Fruit fly (Drosophila melanogaster): ENCODE measurements around the gene tho2.

tho2 gene

DNA sequence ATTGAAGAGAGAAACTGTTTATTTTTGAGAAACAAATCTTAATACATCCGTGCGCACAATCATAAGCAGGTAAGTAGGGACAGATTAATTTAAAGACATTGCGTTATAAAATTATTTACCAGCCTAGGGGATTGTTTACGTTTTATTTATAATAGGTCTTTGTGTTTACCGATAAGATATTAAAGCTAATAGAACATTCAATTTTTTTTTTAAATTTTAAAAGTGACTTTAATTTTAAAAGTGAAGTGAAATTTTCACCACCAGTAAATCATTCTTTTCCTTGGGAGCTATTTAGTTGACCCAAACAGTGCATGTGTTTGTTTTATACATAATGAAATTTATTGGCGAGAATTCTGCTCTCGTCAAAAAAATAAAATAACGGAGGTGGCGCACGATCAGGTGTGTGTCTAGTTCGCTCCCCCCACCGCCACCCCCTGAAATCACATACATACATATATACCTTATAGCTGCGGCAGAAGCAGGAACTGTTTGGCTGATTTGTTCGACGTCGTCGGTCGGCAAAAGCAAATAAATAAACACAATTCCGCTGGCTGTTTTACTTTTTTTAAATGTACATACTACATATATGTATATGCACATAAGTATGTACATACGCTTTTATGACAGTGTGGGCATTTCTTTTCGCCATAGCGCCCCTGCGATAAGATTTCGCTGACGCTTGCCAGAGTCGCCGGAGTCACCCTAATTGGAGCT, 31.1 kb upstream of the tho2 start (continued):
- peak; percentile 38 to 66 for TF ChIP-seq ss (GFP tag; optimal IDR thresholded peaks at IDR 0.05)
- TF ChIP-seq dac (GFP tag; optimal IDR thresholded peaks at IDR 0.05) = no peak
- peak; percentile 0 for TF ChIP-seq dsx (GFP tag; optimal IDR thresholded peaks at IDR 0.05; ENCODE audit: poor library complexity, severe bottlenecking)
- peak; percentile 52 for TF ChIP-seq Hr4 (GFP tag; optimal IDR thresholded peaks at IDR 0.05)
- TF ChIP-seq eg (GFP tag; IDR thresholded peaks at IDR 0.05) = peak; percentile 52; the same call in 2 of the 3 replicates
- TF ChIP-seq Sox102F (GFP tag; optimal IDR thresholded peaks at IDR 0.05) = no peak
- TF ChIP-seq CG15336 (GFP tag; IDR thresholded peaks at IDR 0.05) = peak; percentile 61; the same call in 1 of the 2 replicates
- no peak for TF ChIP-seq Ets21C (GFP tag; optimal IDR thresholded peaks at IDR 0.05)
- TF ChIP-seq CG16779 (tag; optimal IDR thresholded peaks at IDR 0.05) = no peak
- no peak for TF ChIP-seq CG7368 (GFP tag; optimal IDR thresholded peaks at IDR 0.05)
- peak; percentile 63 for TF ChIP-seq achi (GFP tag; optimal IDR thresholded peaks at IDR 0.05)
- TF ChIP-seq fd59A (GFP tag; optimal IDR thresholded peaks at IDR 0.05) = peak; percentile 43
- TF ChIP-seq acj6 (GFP tag; optimal IDR thresholded peaks at IDR 0.05) = peak; percentile 64
- TF ChIP-seq CG6276 (GFP tag; optimal IDR thresholded peaks at IDR 0.05) = peak; percentile 35
- TF ChIP-seq Ets96B (tag; optimal IDR thresholded peaks at IDR 0.05) = peak; percentile 30
- peak; percentile 15 for TF ChIP-seq Eip93F (GFP tag; optimal IDR thresholded peaks at IDR 0.05)
- peak; percentile 83 for TF ChIP-seq fkh (GFP tag; optimal IDR thresholded peaks at IDR 0.05)
- TF ChIP-seq Hr38 (GFP tag; optimal IDR thresholded peaks at IDR 0.05) = no peak
- peak; percentile 39 for TF ChIP-seq Sox15 (GFP tag; optimal IDR thresholded peaks at IDR 0.05)
- peak; percentile 37 for TF ChIP-seq CG10631 (GFP tag; optimal IDR thresholded peaks at IDR 0.05)
- TF ChIP-seq Blimp-1 (GFP tag; optimal IDR thresholded peaks at IDR 0.05) = peak; percentile 30
- no peak for TF ChIP-seq fd85E (GFP tag; optimal IDR thresholded peaks at IDR 0.05)
- TF ChIP-seq Sox14 (GFP tag; optimal IDR thresholded peaks at IDR 0.05) = peak; percentile 49
- peak; percentile 85 for TF ChIP-seq Eip78C (GFP tag)
- TF ChIP-seq CG3919 (GFP tag; optimal IDR thresholded peaks at IDR 0.05) = peak; percentile 34
- peak; percentile 27 for TF ChIP-seq net (GFP tag; optimal IDR thresholded peaks at IDR 0.05)

- TF ChIP-seq CG6163 (GFP tag; IDR thresholded peaks at IDR 0.05) (peak; percentile 60; the same call in 2 of the 3 replicates), Sox15 (GFP tag; optimal IDR thresholded peaks at IDR 0.05) (no peak), CG34406 (GFP tag; optimal IDR thresholded peaks at IDR 0.05) (no peak), CG3032 (tag; optimal IDR thresholded peaks at IDR 0.05) (no peak), topi (GFP tag; optimal IDR thresholded peaks at IDR 0.05) (peak; percentile 51), salr (GFP tag; optimal IDR thresholded peaks at IDR 0.05) (peak in 1 of 2 experiments; percentile 12), svp (GFP tag) (peak; percentile 80), Lpt (GFP tag; optimal IDR thresholded peaks at IDR 0.05) (peak; percentile 71), Blimp-1 (GFP tag; optimal IDR thresholded peaks at IDR 0.05) (no peak), Eip93F (GFP tag; optimal IDR thresholded peaks at IDR 0.05) (no peak), CG15336 (GFP tag; IDR thresholded peaks at IDR 0.05) (peak; percentile 59; the same call in 1 of the 2 replicates), net (GFP tag; optimal IDR thresholded peaks at IDR 0.05) (no peak), CG3919 (GFP tag; optimal IDR thresholded peaks at IDR 0.05) (no peak), CG11902 (GFP tag; optimal IDR thresholded peaks at IDR 0.05) (no peak), CG16779 (tag; optimal IDR thresholded peaks at IDR 0.05) (peak; percentile 4), pdm3 (GFP tag; optimal IDR thresholded peaks at IDR 0.05) (peak; percentile 28), Smox (GFP tag; optimal IDR thresholded peaks at IDR 0.05) (peak; percentile 48), vri (GFP tag; optimal IDR thresholded peaks at IDR 0.05) (peak; percentile 51), lz (GFP tag; optimal IDR thresholded peaks at IDR 0.05) (peak; percentile 18), CG31627 (GFP tag; optimal IDR thresholded peaks at IDR 0.05) (peak; percentile 6), CG6808 (GFP tag; optimal IDR thresholded peaks at IDR 0.05) (peak; percentile 17), eg (GFP tag; IDR thresholded peaks at IDR 0.05) (no peak), dac (GFP tag; optimal IDR thresholded peaks at IDR 0.05) (no peak), Gug (GFP tag; IDR thresholded peaks at IDR 0.05) (0 out of 2 replicates have a peak, but pooled peaks have one; percentile 15), cyc (GFP tag; optimal IDR thresholded peaks at IDR 0.05) (no peak), Hr38 (GFP tag; optimal IDR thresholded peaks at IDR 0.05) (no peak), Met (GFP tag; optimal IDR thresholded peaks at IDR 0.05) (peak; percentile 60), OdsH (GFP tag; optimal IDR thresholded peaks at IDR 0.05) (peak; percentile 63), Eip75B (GFP tag; optimal IDR thresholded peaks at IDR 0.05) (peak; percentile 9), achi (GFP tag; optimal IDR thresholded peaks at IDR 0.05) (no peak), CG8319 (GFP tag; optimal IDR thresholded peaks at IDR 0.05) (no peak), CG7368 (GFP tag; optimal IDR thresholded peaks at IDR 0.05) (no peak)
Observed at dm6 chr2L:2175090-2175830, 30.3 kb upstream of the tho2 start.

Data from whole organism, prepupa.